Fruit fly (Drosophila melanogaster) whole organism, embryonic: Measurements from ENCODE around the gene Pop5.
A peak's percentile ranks its signal among the peaks of the same experiment; 100 is the strongest.

ENCODE experiments used
- B-H2 ChIP-seq: fragments of 200-800 bp; sonication (Bioruptor generic); optimal IDR thresholded peaks from 2 replicates; lab custom pipeline; 2018; ENCODE audit warnings: missing biosample characterization, mild to moderate bottlenecking, missing genetic modification characterization
- Bdp1 ChIP-seq: fragments of 200-800 bp; sonication (Bioruptor generic); optimal IDR thresholded peaks from 3 replicates; lab custom pipeline; 2016; ENCODE audit warnings: missing biosample characterization, missing genetic modification characterization
- CG10543 ChIP-seq: fragments of 200-800 bp; sonication (Bioruptor generic); optimal IDR thresholded peaks from 3 replicates; lab custom pipeline; 2017; ENCODE audit warnings: missing biosample characterization, mild to moderate bottlenecking, missing genetic modification characterization, moderate library complexity
- CG10959 ChIP-seq: fragments of 200-800 bp; sonication (Bioruptor generic); IDR thresholded peaks from 2 replicates; pipeline ENCODE4 v1.3.6; 2022; ENCODE audit warnings: missing biosample characterization, missing genetic modification characterization
- CG14710 ChIP-seq: fragments of 200-800 bp; sonication (Bioruptor generic); optimal IDR thresholded peaks from 3 replicates; lab custom pipeline; 2019; ENCODE audit warnings: missing biosample characterization, mild to moderate bottlenecking, missing genetic modification characterization, moderate library complexity
- CG15479 ChIP-seq: fragments of 200-800 bp; sonication (Bioruptor generic); optimal IDR thresholded peaks from 3 replicates; lab custom pipeline; 2019; ENCODE audit warnings: missing biosample characterization, mild to moderate bottlenecking, missing genetic modification characterization, moderate library complexity
- CG1602 ChIP-seq: fragments of 200-800 bp; sonication (Bioruptor generic); optimal IDR thresholded peaks from 3 replicates; lab custom pipeline; 2016; ENCODE audit warnings: missing biosample characterization, missing genetic modification characterization
- CG17186 ChIP-seq: fragments of 200-800 bp; sonication (Bioruptor generic); optimal IDR thresholded peaks from 3 replicates; lab custom pipeline; 2017; ENCODE audit warnings: missing biosample characterization, missing genetic modification reagents, missing genetic modification characterization
- CG18262 ChIP-seq: fragments of 200-800 bp; optimal IDR thresholded peaks from 3 replicates; lab custom pipeline; 2019; ENCODE audit warnings: missing biosample characterization, mild to moderate bottlenecking, missing genetic modification characterization, moderate library complexity
- CG2116 ChIP-seq: fragments of 200-800 bp; sonication (Bioruptor generic); optimal IDR thresholded peaks from 3 replicates; lab custom pipeline; 2018; ENCODE audit warnings: missing biosample characterization, mild to moderate bottlenecking, missing genetic modification characterization
- CG2120 ChIP-seq: fragments of 200-800 bp; sonication (Bioruptor generic); optimal IDR thresholded peaks from 3 replicates; lab custom pipeline; 2016; ENCODE audit warnings: missing biosample characterization, missing genetic modification characterization
- CG2712 ChIP-seq: fragments of 200-800 bp; optimal IDR thresholded peaks from 3 replicates; lab custom pipeline; 2019; ENCODE audit warnings: missing biosample characterization, mild to moderate bottlenecking, missing genetic modification characterization, moderate library complexity
- CG30431 ChIP-seq: fragments of 200-800 bp; sonication (Bioruptor generic); optimal IDR thresholded peaks from 2 replicates; lab custom pipeline; 2017; ENCODE audit warnings: missing biosample characterization, missing genetic modification characterization
- CG3065 ChIP-seq: fragments of 200-800 bp; sonication (Bioruptor generic); optimal IDR thresholded peaks from 2 replicates; lab custom pipeline; 2016; ENCODE audit warnings: missing biosample characterization, missing genetic modification characterization
- CG3407 ChIP-seq: fragments of 200-800 bp; sonication (Bioruptor generic); optimal IDR thresholded peaks from 2 replicates; lab custom pipeline; 2018; ENCODE audit warnings: missing biosample characterization, mild to moderate bottlenecking, missing genetic modification characterization
- CG4360 ChIP-seq: fragments of 200-800 bp; sonication (Bioruptor generic); IDR thresholded peaks from 2 replicates; pipeline ENCODE4 v1.3.6; 2022; ENCODE audit warnings: missing biosample characterization, missing genetic modification characterization
- CG4730 ChIP-seq: fragments of 200-800 bp; sonication (Bioruptor generic); IDR thresholded peaks from 2 replicates; pipeline ENCODE4 v1.3.6; 2022; ENCODE audit warnings: missing biosample characterization, missing genetic modification characterization
- CG4820 ChIP-seq: fragments of 200-800 bp; sonication (Bioruptor generic); optimal IDR thresholded peaks from 3 replicates; lab custom pipeline; 2016; ENCODE audit warnings: missing biosample characterization, missing genetic modification characterization
- CG7372 ChIP-seq: fragments of 200-800 bp; sonication (Bioruptor generic); IDR thresholded peaks from 2 replicates; pipeline ENCODE4 v1.3.6; 2022; ENCODE audit warnings: missing biosample characterization, missing genetic modification characterization
- CG7556 ChIP-seq: fragments of 200-800 bp; sonication (Bioruptor generic); optimal IDR thresholded peaks from 2 replicates; lab custom pipeline; 2017; ENCODE audit warnings: missing biosample characterization, mild to moderate bottlenecking, missing genetic modification characterization
- CTCF ChIP-seq: fragments of 200-800 bp; sonication (Bioruptor generic); optimal IDR thresholded peaks from 2 replicates; lab custom pipeline; 2017; ENCODE audit warnings: missing biosample characterization, mild to moderate bottlenecking, missing genetic modification characterization, moderate library complexity
- Dll ChIP-seq: fragments of 200-800 bp; sonication (Bioruptor generic); IDR thresholded peaks from 4 replicates; pipeline ENCODE4 v1.3.6; 2022; ENCODE audit warnings: missing biosample characterization, missing genetic modification characterization; ENCODE audit not compliant: partially characterized antibody
- Dref ChIP-seq: fragments of 200-800 bp; sonication (Bioruptor generic); IDR thresholded peaks from 2 replicates; pipeline ENCODE4 v1.3.6; 2022; ENCODE audit warnings: missing biosample characterization, missing genetic modification characterization
- Drgx ChIP-seq: fragments of 200-800 bp; sonication (Bioruptor generic); IDR thresholded peaks from 2 replicates; pipeline ENCODE4 v1.3.6; 2022; ENCODE audit warnings: missing biosample characterization, missing genetic modification characterization
- E2f2 ChIP-seq: fragments of 200-800 bp; sonication (Bioruptor generic); IDR thresholded peaks from 2 replicates; pipeline ENCODE4 v1.3.6; 2022; ENCODE audit warnings: missing biosample characterization, missing genetic modification characterization
- H2.0 ChIP-seq: fragments of 200-800 bp; sonication (Bioruptor generic); IDR thresholded peaks from 2 replicates; pipeline ENCODE4 v1.3.6; 2022; ENCODE audit warnings: missing biosample characterization, missing genetic modification characterization
- Lpt ChIP-seq: fragments of >200 bp; optimal IDR thresholded peaks from 2 replicates; lab custom pipeline; 2018; ENCODE audit warnings: missing biosample characterization, missing genetic modification characterization
- MBD-R2 ChIP-seq: fragments of 200-800 bp; sonication (Bioruptor generic); IDR thresholded peaks from 2 replicates; pipeline ENCODE4 v1.3.6; 2022; ENCODE audit warnings: missing biosample characterization, missing genetic modification characterization
- Mrtf ChIP-seq: fragments of 200-800 bp; sonication (Bioruptor generic); IDR thresholded peaks from 3 replicates; pipeline ENCODE4 v1.3.6; 2022; ENCODE audit warnings: missing biosample characterization, missing genetic modification characterization
- Opbp ChIP-seq: fragments of 200-800 bp; sonication (Bioruptor generic); IDR thresholded peaks from 3 replicates; pipeline ENCODE4 v1.3.6; 2022; ENCODE audit warnings: missing biosample characterization, missing genetic modification characterization; ENCODE audit not compliant: partially characterized antibody
- abd-A ChIP-seq: fragments of 200-800 bp; sonication (Bioruptor generic); optimal IDR thresholded peaks from 3 replicates; lab custom pipeline; 2019; ENCODE audit warnings: missing biosample characterization, mild to moderate bottlenecking, missing genetic modification characterization, moderate library complexity
- btn ChIP-seq: fragments of 200-800 bp; sonication (Bioruptor generic); optimal IDR thresholded peaks from 2 replicates; lab custom pipeline; 2016; ENCODE audit warnings: missing biosample characterization, missing genetic modification characterization
- caup ChIP-seq: fragments of 200-800 bp; sonication (Bioruptor generic); optimal IDR thresholded peaks from 3 replicates; lab custom pipeline; 2017; ENCODE audit warnings: missing biosample characterization, mild to moderate bottlenecking, missing genetic modification characterization, moderate library complexity; ENCODE audit not compliant: severe bottlenecking
- crol ChIP-seq: fragments of 200-800 bp; sonication (Bioruptor generic); IDR thresholded peaks from 2 replicates; pipeline ENCODE4 v1.3.6; 2022; ENCODE audit warnings: missing biosample characterization, missing genetic modification characterization
- danr ChIP-seq: fragments of 200-800 bp; sonication (Bioruptor generic); IDR thresholded peaks from 2 replicates; pipeline ENCODE4 v1.3.6; 2022; ENCODE audit warnings: missing biosample characterization, missing genetic modification characterization
- dmrt99B ChIP-seq: fragments of 200-800 bp; sonication (Bioruptor generic); optimal IDR thresholded peaks from 2 replicates; lab custom pipeline; 2018; ENCODE audit warnings: missing biosample characterization, mild to moderate bottlenecking, missing genetic modification characterization, moderate library complexity
- ewg ChIP-seq: fragments of 200-800 bp; sonication (Bioruptor generic); optimal IDR thresholded peaks from 3 replicates; lab custom pipeline; 2017; ENCODE audit warnings: mild to moderate bottlenecking, missing biosample characterization, missing genetic modification reagents, missing genetic modification characterization
- grn ChIP-seq: fragments of 200-800 bp; sonication (Bioruptor generic); optimal IDR thresholded peaks from 3 replicates; lab custom pipeline; 2017; ENCODE audit warnings: missing biosample characterization, missing genetic modification characterization
- hbn ChIP-seq: fragments of 200-800 bp; sonication (Bioruptor generic); IDR thresholded peaks from 2 replicates; pipeline ENCODE4 v1.3.6; 2022; ENCODE audit warnings: missing biosample characterization, missing genetic modification characterization; ENCODE audit not compliant: partially characterized antibody
- jumu ChIP-seq: fragments of 200-800 bp; sonication (Bioruptor generic); optimal IDR thresholded peaks from 3 replicates; lab custom pipeline; 2016; ENCODE audit warnings: missing biosample characterization, missing genetic modification characterization
- mam ChIP-seq: fragments of 200-800 bp; sonication (Bioruptor generic); optimal IDR thresholded peaks from 3 replicates; lab custom pipeline; 2016; ENCODE audit warnings: missing biosample characterization, missing genetic modification characterization
- nmo ChIP-seq: fragments of 200-800 bp; sonication (Bioruptor generic); optimal IDR thresholded peaks from 2 replicates; lab custom pipeline; 2018; ENCODE audit warnings: missing biosample characterization, mild to moderate bottlenecking, missing genetic modification characterization, moderate library complexity
- pb ChIP-seq: fragments of 200-800 bp; sonication (Bioruptor generic); optimal IDR thresholded peaks from 3 replicates; lab custom pipeline; 2016; ENCODE audit warnings: missing biosample characterization, missing genetic modification characterization
- pros ChIP-seq: fragments of 200-800 bp; sonication (Bioruptor generic); optimal IDR thresholded peaks from 3 replicates; lab custom pipeline; 2019; ENCODE audit warnings: missing biosample characterization, mild to moderate bottlenecking, missing genetic modification characterization, moderate library complexity
- ro ChIP-seq: fragments of 200-800 bp; sonication (Bioruptor generic); IDR thresholded peaks from 2 replicates; pipeline ENCODE4 v1.3.6; 2022; ENCODE audit warnings: missing biosample characterization, missing genetic modification characterization
- sens-2 ChIP-seq: fragments of 200-800 bp; sonication (Bioruptor generic); IDR thresholded peaks from 2 replicates; pipeline ENCODE4 v1.3.6; 2022; ENCODE audit warnings: missing biosample characterization, missing genetic modification characterization
- so ChIP-seq: fragments of 200-800 bp; sonication (Bioruptor generic); IDR thresholded peaks from 3 replicates; pipeline ENCODE4 v1.3.6; 2022; ENCODE audit warnings: missing biosample characterization, missing genetic modification characterization
- trh ChIP-seq: fragments of 200-800 bp; sonication (Bioruptor generic); optimal IDR thresholded peaks from 2 replicates; lab custom pipeline; 2016; ENCODE audit warnings: missing biosample characterization, missing genetic modification characterization
- twi ChIP-seq: fragments of 200-800 bp; optimal IDR thresholded peaks from 2 replicates; lab custom pipeline; 2019; ENCODE audit warnings: missing biosample characterization, mild to moderate bottlenecking, missing genetic modification characterization, moderate library complexity
- usp ChIP-seq: fragments of >200 bp; optimal IDR thresholded peaks from 2 replicates; lab custom pipeline; 2017; ENCODE audit warnings: missing biosample characterization, missing genetic modification characterization

The Pop5 gene

DNA sequence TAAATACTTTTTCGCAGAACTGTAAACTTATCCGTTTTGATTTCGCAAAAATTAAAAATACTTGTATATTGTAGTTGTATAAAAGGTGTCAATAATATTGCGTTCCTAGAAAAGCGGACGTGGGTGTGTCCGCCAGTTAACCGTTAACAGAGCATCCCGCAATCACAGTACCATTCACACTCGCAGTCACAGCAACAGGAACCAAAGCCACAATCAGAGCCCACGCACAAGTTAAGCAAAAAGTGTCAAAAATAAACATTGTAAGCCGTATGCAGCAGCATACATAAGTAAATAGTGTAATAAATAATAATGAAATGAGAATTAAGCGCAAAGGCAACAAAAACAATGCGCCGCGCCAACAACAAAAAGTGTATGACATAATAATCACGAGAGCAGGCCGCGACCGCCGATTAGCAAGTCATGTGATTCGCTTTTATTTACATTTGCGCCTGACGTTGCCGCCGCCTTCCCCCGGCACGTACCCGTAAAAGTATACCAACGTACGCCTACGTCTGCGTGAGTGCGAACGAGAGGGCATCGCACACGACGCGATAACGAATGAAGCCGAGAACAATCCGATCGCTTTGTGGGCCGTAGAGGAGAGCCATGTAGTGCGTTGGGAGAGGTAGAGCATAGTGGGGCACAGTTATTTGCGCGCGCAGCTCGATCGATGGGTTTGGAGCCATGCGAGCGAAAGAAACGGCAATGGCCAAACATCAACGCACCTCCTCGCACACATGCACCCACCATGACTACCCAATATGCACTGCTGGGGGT, 34.9 kb downstream of the Pop5 start (continued):
- TF ChIP-seq nmo (GFP tag; lab: Kevin White, UChicago) (peak; percentile 26), CG10543 (peak; percentile 99), Dref (GFP tag; lab: Robert Waterston, UW) (0 out of 2 replicates have a peak, but pooled peaks have one; percentile 24), CG1602 (GFP tag; lab: Kevin White, UChicago) (peak; percentile 18), jumu (GFP tag; lab: Kevin White, UChicago) (no peak), CTCF (GFP tag; lab: Kevin White, UChicago) (no peak), Lpt (GFP tag; lab: Kevin White, UChicago) (no peak), CG14710 (tag; lab: Kevin White, UChicago) (no peak), ewg (GFP tag; lab: Kevin White, UChicago) (no peak), usp (no peak), twi (tag; lab: Kevin White, UChicago) (peak; percentile 27), CG4360 (GFP tag; lab: Robert Waterston, UW) (peak; percentile 68), Bdp1 (GFP tag; lab: Kevin White, UChicago) (no peak), CG2116 (no peak), pros (peak; percentile 58), Dll (GFP tag; lab: Robert Waterston, UW) (0 out of 4 replicates have a peak, but pooled peaks have one; percentile 31), B-H2 (GFP tag; lab: Kevin White, UChicago) (peak; percentile 77), grn (peak; percentile 47), dmrt99B (tag; lab: Kevin White, UChicago) (peak; percentile 42), MBD-R2 (GFP tag; lab: Robert Waterston, UW) (peak; percentile 22; the same call in 1 of the 2 replicates), CG18262 (tag; lab: Kevin White, UChicago) (peak; percentile 0), E2f2 (GFP tag; lab: Robert Waterston, UW) (no peak; the same call in 1 of the 2 replicates), CG15479 (GFP tag; lab: Kevin White, UChicago) (peak; percentile 64), so (GFP tag; lab: Robert Waterston, UW) (no peak), ro (GFP tag; lab: Robert Waterston, UW) (no peak), trh (GFP tag; lab: Kevin White, UChicago) (no peak), CG2120 (GFP tag; lab: Kevin White, UChicago) (peak; percentile 49), hbn (GFP tag; lab: Robert Waterston, UW) (peak; percentile 49; the same call in 1 of the 2 replicates), crol (GFP tag; lab: Robert Waterston, UW) (peak; percentile 100), btn (no peak), CG4730 (GFP tag; lab: Robert Waterston, UW) (peak; percentile 23; the same call in 1 of the 2 replicates), H2.0 (GFP tag; lab: Robert Waterston, UW) (peak; percentile 16; the same call in 1 of the 2 replicates), CG2712 (tag; lab: Kevin White, UChicago) (peak; percentile 22), Drgx (GFP tag; lab: Robert Waterston, UW) (peak; percentile 46; the same call in 1 of the 2 replicates), abd-A (tag; lab: Kevin White, UChicago) (peak; percentile 95), CG7372 (no peak), CG30431 (peak; percentile 6), pb (GFP tag; lab: Kevin White, UChicago) (peak; percentile 56), danr (GFP tag; lab: Robert Waterston, UW) (no peak), CG3407 (no peak), CG4820 (GFP tag; lab: Kevin White, UChicago) (peak; percentile 12), Opbp (GFP tag; lab: Robert Waterston, UW) (peak; percentile 66), sens-2 (peak; percentile 55), mam (peak; percentile 52), CG7556 (GFP tag; lab: Kevin White, UChicago) (peak; percentile 54), CG17186 (no peak), Mrtf (GFP tag; lab: Robert Waterston, UW) (0 out of 3 replicates have a peak, but pooled peaks have one; percentile 18), CG3065 (GFP tag; lab: Kevin White, UChicago) (no peak), caup (GFP tag; lab: Kevin White, UChicago) (peak; percentile 33), CG10959 (GFP tag; lab: Robert Waterston, UW) (no peak)
